Worm (Caenorhabditis elegans) whole organism, L4 larva: Measurements from ENCODE around the gene C51E3.9.

ENCODE experiments used
- D1046.2 ChIP-seq: fragments of 200-800 bp; sonication (Bioruptor generic); IDR thresholded peaks from 2 replicates; pipeline ENCODE4 v1.3.6; 2022; ENCODE audit warnings: missing genetic modification characterization, missing compliant biosample characterization
- F10B5.3 ChIP-seq: sonication (generic microtip); optimal IDR thresholded peaks from 2 replicates; lab custom pipeline; 2016; ENCODE audit warnings: mild to moderate bottlenecking, missing genetic modification characterization, missing compliant biosample characterization
- F44E2.7 ChIP-seq: fragments of 200-800 bp; sonication (Bioruptor generic); IDR thresholded peaks from 2 replicates; pipeline ENCODE4 v2.1.2; 2022; ENCODE audit warnings: missing genetic modification characterization, missing compliant biosample characterization
- F49E8.2 ChIP-seq: sonication (generic microtip); optimal IDR thresholded peaks from 2 replicates; lab custom pipeline; 2016; ENCODE audit warnings: missing compliant biosample characterization, mild to moderate bottlenecking, missing genetic modification characterization, borderline replicate concordance
- T26A8.4 ChIP-seq: fragments of 200-800 bp; sonication (Bioruptor generic); IDR thresholded peaks from 2 replicates; pipeline ENCODE4 v1.3.6; 2022; ENCODE audit warnings: missing genetic modification characterization, missing compliant biosample characterization
- Y5F2A.4 ChIP-seq: fragments of 200-800 bp; sonication (Bioruptor generic); optimal IDR thresholded peaks from 2 replicates; lab custom pipeline; 2018; ENCODE audit warnings: mild to moderate bottlenecking, missing genetic modification characterization, missing compliant biosample characterization
- Y75B8A.6 ChIP-seq: fragments of 200-800 bp; sonication (Bioruptor generic); IDR thresholded peaks from 2 replicates; pipeline ENCODE4 v1.3.6; 2022; ENCODE audit warnings: missing genetic modification reagents, missing genetic modification characterization, missing compliant biosample characterization
- aha-1 ChIP-seq: fragments of 150-350 bp; peaks from one replicate; lab custom pipeline; 2014; ENCODE audit warnings: missing biosample characterization, missing genetic modification characterization
- ceh-32 ChIP-seq: sonication (generic microtip); optimal IDR thresholded peaks from 2 replicates; lab custom pipeline; 2016; ENCODE audit warnings: mild to moderate bottlenecking, missing genetic modification characterization, missing compliant biosample characterization; ENCODE audit not compliant: poor library complexity
- cey-2 ChIP-seq: sonication (generic microtip); optimal IDR thresholded peaks from 3 replicates; lab custom pipeline; 2017; ENCODE audit warnings: missing genetic modification characterization, mild to moderate bottlenecking, missing compliant biosample characterization, antibody characterized with exemption, borderline replicate concordance; ENCODE audit not compliant: insufficient read depth
- ctbp-1 ChIP-seq: fragments of 200-800 bp; sonication (Bioruptor generic); IDR thresholded peaks from 2 replicates; pipeline ENCODE4 v1.3.6; 2022; ENCODE audit warnings: missing genetic modification reagents, missing genetic modification characterization, missing compliant biosample characterization
- daf-16 ChIP-seq, 3 experiments: sonication (generic microtip); optimal IDR thresholded peaks; 2 replicates each; lab custom pipeline; 2016 to 2017; ENCODE audit warnings: missing genetic modification characterization in 3 of 3, missing genetic modification reagents in 3 of 3, mild to moderate bottlenecking in 2 of 3, missing compliant biosample characterization in 2 of 3, missing biosample characterization in 1 of 3, moderate library complexity in 1 of 3
- dmd-6 ChIP-seq: fragments of 200-800 bp; sonication (Bioruptor generic); IDR thresholded peaks from 2 replicates; pipeline ENCODE4 v1.3.6; 2022; ENCODE audit warnings: missing genetic modification reagents, missing genetic modification characterization, missing compliant biosample characterization
- dve-1 ChIP-seq: sonication (generic microtip); optimal IDR thresholded peaks from 2 replicates; lab custom pipeline; 2017; ENCODE audit warnings: antibody characterized with exemption, mild to moderate bottlenecking, missing genetic modification characterization, missing compliant biosample characterization; ENCODE audit not compliant: insufficient read depth
- fkh-10 ChIP-seq: fragments of 150-350 bp; optimal IDR thresholded peaks from 2 replicates; lab custom pipeline; 2014; ENCODE audit warnings: missing biosample characterization, missing genetic modification reagents, missing genetic modification characterization
- hlh-11 ChIP-seq: fragments of 200-800 bp; sonication (Bioruptor generic); optimal IDR thresholded peaks from 2 replicates; lab custom pipeline; 2018; ENCODE audit warnings: mild to moderate bottlenecking, missing genetic modification characterization, missing compliant biosample characterization
- hmg-1.1 ChIP-seq: fragments of 200-800 bp; sonication (Bioruptor generic); IDR thresholded peaks from 2 replicates; pipeline ENCODE4 v1.3.6; 2022; ENCODE audit warnings: missing genetic modification reagents, missing genetic modification characterization, missing compliant biosample characterization
- lin-1 ChIP-seq: fragments of 200-800 bp; sonication (Bioruptor generic); IDR thresholded peaks from 2 replicates; pipeline ENCODE4 v1.3.6; 2022; ENCODE audit warnings: missing genetic modification reagents, missing genetic modification characterization, missing compliant biosample characterization
- lin-39 ChIP-seq: fragments of 150-350 bp; optimal IDR thresholded peaks from 2 replicates; lab custom pipeline; 2014; ENCODE audit warnings: missing biosample characterization, missing genetic modification reagents, missing genetic modification characterization
- madf-5 ChIP-seq, 2 experiments: fragments of 200-800 bp; sonication (Bioruptor generic); IDR thresholded peaks; 2 replicates each; pipeline ENCODE4 v1.3.6; 2022; ENCODE audit warnings: missing compliant biosample characterization in 2 of 2, missing genetic modification characterization in 2 of 2
- mdl-1 ChIP-seq, 2 experiments: fragments of 150-350 bp in 1 of 2; sonication (generic microtip) in 1 of 2; optimal IDR thresholded peaks; 2 replicates each; lab custom pipeline; 2014 to 2017; ENCODE audit warnings: missing biosample characterization in 2 of 2, missing genetic modification characterization in 2 of 2
- mep-1 ChIP-seq: fragments of 150-350 bp; sonication (generic microtip); optimal IDR thresholded peaks from 3 replicates; lab custom pipeline; 2014; ENCODE audit warnings: missing biosample characterization, missing genetic modification characterization
- mxl-2 ChIP-seq: fragments of 200-800 bp; sonication (Bioruptor generic); conservative IDR thresholded peaks from 2 replicates; pipeline ENCODE4 v1.3.6; 2022; ENCODE audit warnings: missing genetic modification reagents, missing genetic modification characterization, missing compliant biosample characterization
- mxl-3 ChIP-seq: fragments of 200-800 bp; sonication (Bioruptor generic); optimal IDR thresholded peaks from 2 replicates; lab custom pipeline; 2018; ENCODE audit warnings: mild to moderate bottlenecking, missing genetic modification characterization, missing compliant biosample characterization
- nhr-10 ChIP-seq: fragments of 150-350 bp; optimal IDR thresholded peaks from 2 replicates; lab custom pipeline; 2014; ENCODE audit warnings: missing biosample characterization, missing genetic modification characterization
- nhr-102 ChIP-seq: sonication (generic microtip); optimal IDR thresholded peaks from 2 replicates; lab custom pipeline; 2016; ENCODE audit warnings: mild to moderate bottlenecking, missing genetic modification characterization, moderate library complexity, missing compliant biosample characterization
- nhr-111 ChIP-seq: fragments of 200-800 bp; sonication (Bioruptor generic); optimal IDR thresholded peaks from 2 replicates; lab custom pipeline; 2018; ENCODE audit warnings: mild to moderate bottlenecking, missing genetic modification characterization, missing compliant biosample characterization
- nhr-25 ChIP-seq: sonication (generic microtip); optimal IDR thresholded peaks from 2 replicates; lab custom pipeline; 2017; ENCODE audit warnings: missing genetic modification characterization, mild to moderate bottlenecking, missing compliant biosample characterization, antibody characterized with exemption, moderate library complexity, borderline replicate concordance; ENCODE audit not compliant: insufficient read depth
- nhr-28 ChIP-seq: fragments of 150-350 bp; optimal IDR thresholded peaks from 2 replicates; lab custom pipeline; 2014; ENCODE audit warnings: missing biosample characterization, missing genetic modification characterization
- nhr-41 ChIP-seq: fragments of 200-800 bp; sonication (Bioruptor generic); IDR thresholded peaks from 2 replicates; pipeline ENCODE4 v1.3.6; 2022; ENCODE audit warnings: missing genetic modification reagents, missing genetic modification characterization, missing compliant biosample characterization
- nhr-42 ChIP-seq: fragments of 200-800 bp; sonication (Bioruptor generic); IDR thresholded peaks from 2 replicates; pipeline ENCODE4 v1.3.6; 2022; ENCODE audit warnings: missing genetic modification characterization, missing compliant biosample characterization
- nhr-48 ChIP-seq: sonication (generic microtip); optimal IDR thresholded peaks from 2 replicates; lab custom pipeline; 2016; ENCODE audit warnings: mild to moderate bottlenecking, missing genetic modification characterization, missing compliant biosample characterization
- nhr-76 ChIP-seq: fragments of 150-350 bp; optimal IDR thresholded peaks from 2 replicates; lab custom pipeline; 2014; ENCODE audit warnings: missing biosample characterization, missing genetic modification characterization
- nhr-77 ChIP-seq: fragments of 150-350 bp; optimal IDR thresholded peaks from 2 replicates; lab custom pipeline; 2014; ENCODE audit warnings: missing biosample characterization, missing genetic modification characterization
- php-3 ChIP-seq: fragments of 200-800 bp; sonication (Bioruptor generic); IDR thresholded peaks from 2 replicates; pipeline ENCODE4 v1.3.6; 2022; ENCODE audit warnings: missing genetic modification reagents, missing genetic modification characterization, missing compliant biosample characterization
- pqm-1 ChIP-seq: sonication (generic microtip); optimal IDR thresholded peaks from 2 replicates; lab custom pipeline; 2017; ENCODE audit warnings: missing biosample characterization, missing genetic modification characterization
- rbr-2 ChIP-seq: sonication (generic microtip); optimal IDR thresholded peaks from 2 replicates; lab custom pipeline; 2016; ENCODE audit warnings: missing genotype, missing genetic modification characterization, missing compliant biosample characterization
- sdz-12 ChIP-seq: fragments of 200-800 bp; sonication (Bioruptor generic); optimal IDR thresholded peaks from 2 replicates; lab custom pipeline; 2018; ENCODE audit warnings: mild to moderate bottlenecking, missing genetic modification characterization, missing compliant biosample characterization
- skn-1 ChIP-seq: fragments of 150-350 bp; optimal IDR thresholded peaks from 2 replicates; lab custom pipeline; 2014; ENCODE audit warnings: missing biosample characterization, missing genetic modification characterization
- snpc-1.2 ChIP-seq: fragments of 200-800 bp; sonication (Bioruptor generic); IDR thresholded peaks from 2 replicates; pipeline ENCODE4 v1.3.6; 2022; ENCODE audit warnings: missing genetic modification reagents, missing genetic modification characterization, missing compliant biosample characterization
- tra-1 ChIP-seq: fragments of 200-800 bp; sonication (Bioruptor generic); IDR thresholded peaks from 2 replicates; pipeline ENCODE4 v1.3.6; 2022; ENCODE audit warnings: missing genetic modification reagents, missing genetic modification characterization, missing compliant biosample characterization
- zip-11 ChIP-seq: fragments of 200-800 bp; sonication (Bioruptor generic); IDR thresholded peaks from 2 replicates; pipeline ENCODE4 v1.3.6; 2022; ENCODE audit warnings: missing genetic modification characterization, missing compliant biosample characterization
- ztf-11 ChIP-seq: fragments of 150-350 bp; optimal IDR thresholded peaks from 2 replicates; lab custom pipeline; 2014; ENCODE audit warnings: missing biosample characterization, missing genetic modification characterization

Gene C51E3.9

DNA sequence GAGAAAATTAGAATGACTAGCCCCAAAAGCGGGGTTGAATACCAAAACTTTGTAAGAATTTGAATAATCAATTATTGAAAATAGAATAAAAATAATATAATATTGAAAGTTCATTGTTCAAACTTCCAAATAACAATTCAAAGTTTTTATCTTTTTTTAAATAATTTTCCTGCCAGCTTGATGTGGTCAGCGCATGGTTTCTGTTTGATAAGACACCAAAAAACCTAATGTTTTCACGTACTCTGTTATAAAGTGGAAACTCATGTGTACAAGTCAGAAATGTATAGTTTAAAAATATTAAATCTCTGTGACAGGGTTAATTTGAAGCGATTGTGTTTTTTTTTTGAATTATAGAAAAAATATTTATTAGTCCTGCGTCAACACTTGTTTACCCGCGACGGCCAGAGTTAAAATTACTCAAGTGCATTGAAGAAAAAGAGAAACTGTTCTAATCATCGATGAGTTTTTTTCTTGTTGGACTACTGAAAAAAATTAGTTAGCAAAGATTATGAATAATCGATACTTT, 40.9 kb upstream of the C51E3.9 start, which contains the start of gene ugt-17:
ugt-17 (minus strand) TSS at position 180 of the 526 bp plus-strand sequence.
- TF ChIP-seq nhr-111 (no peak), mdl-1 (tag; optimal IDR thresholded peaks at IDR 0.05; lab: Kevin White, UChicago) (no peak), lin-39 (tag; lab: Kevin White, UChicago) (no peak), nhr-42 (GFP tag; lab: Robert Waterston, UW) (no peak), D1046.2 (GFP tag; lab: Robert Waterston, UW) (no peak), dve-1 (tag; lab: Kevin White, UChicago) (peak; percentile 70), tra-1 (no peak), nhr-41 (GFP tag; lab: Robert Waterston, UW) (no peak), snpc-1.2 (no peak), pqm-1 (tag; lab: Kevin White, UChicago) (peak; percentile 74), hmg-1.1 (GFP tag; lab: Robert Waterston, UW) (no peak), aha-1 (tag; lab: Kevin White, UChicago) (no peak), nhr-10 (tag; lab: Kevin White, UChicago) (no peak), nhr-102 (tag; lab: Kevin White, UChicago) (peak; percentile 7), F10B5.3 (no peak), mxl-2 (GFP tag; lab: Robert Waterston, UW) (no peak), F44E2.7 (GFP tag; lab: Robert Waterston, UW) (no peak), nhr-77 (peak; percentile 61), mxl-3 (GFP tag; lab: Kevin White, UChicago) (no peak), hlh-11 (tag; lab: Kevin White, UChicago) (peak; percentile 50), nhr-76 (tag; lab: Kevin White, UChicago) (no peak), nhr-28 (tag; lab: Kevin White, UChicago) (peak; percentile 65), lin-1 (GFP tag; lab: Robert Waterston, UW) (no peak), fkh-10 (GFP tag; lab: Kevin White, UChicago) (no peak), php-3 (GFP tag; lab: Robert Waterston, UW) (peak; percentile 60; the same call in 1 of the 2 replicates), nhr-25 (tag; lab: Kevin White, UChicago) (no peak), daf-16 (GFP tag; optimal IDR thresholded peaks at IDR 0.05; lab: Kevin White, UChicago) (no peak), daf-16 (tag; optimal IDR thresholded peaks at IDR 0.05; lab: Kevin White, UChicago) (peak; percentile 91), dmd-6 (GFP tag; lab: Robert Waterston, UW) (peak; percentile 78), madf-5 (GFP tag; IDR thresholded peaks at IDR 0.05; lab: Robert Waterston, UW) (no peak), F49E8.2 (tag; lab: Kevin White, UChicago) (no peak), cey-2 (tag; lab: Kevin White, UChicago) (no peak)

DNA sequence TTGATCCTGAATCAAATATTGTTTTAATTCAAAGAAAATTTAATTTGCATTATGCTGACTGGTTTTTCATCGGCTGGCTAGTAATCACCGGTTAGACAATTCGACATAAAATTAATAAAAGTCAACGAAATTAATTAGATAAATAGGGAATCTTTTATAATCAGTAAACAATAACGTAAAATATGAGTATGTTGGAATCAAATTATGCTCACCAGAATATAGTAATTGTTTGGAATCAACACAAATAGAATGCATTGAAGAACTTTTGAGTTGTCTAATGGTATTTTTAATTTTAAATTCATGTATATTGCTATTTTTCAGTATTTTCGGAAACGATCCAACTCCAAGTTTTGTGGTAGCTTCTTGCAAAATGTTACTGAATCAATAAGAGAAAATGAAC, 40.3 kb upstream of the C51E3.9 start, which contains the start of gene C08B6.2:
C08B6.2 (plus strand) TSS at position 301 of the 400 bp plus-strand sequence.
- TF ChIP-seq mep-1 (tag; lab: Kevin White, UChicago), result no peak
- TF ChIP-seq aha-1 (tag; lab: Kevin White, UChicago), result peak; percentile 44
- no peak for TF ChIP-seq zip-11
- TF ChIP-seq lin-1 (GFP tag; lab: Robert Waterston, UW), result no peak

- TF ChIP-seq ztf-11 (no peak), Y75B8A.6 (GFP tag; lab: Robert Waterston, UW) (no peak), rbr-2 (tag; lab: Kevin White, UChicago) (no peak), nhr-48 (tag; lab: Kevin White, UChicago) (no peak), Y5F2A.4 (GFP tag; lab: Kevin White, UChicago) (no peak), mep-1 (tag; lab: Kevin White, UChicago) (no peak), T26A8.4 (no peak), skn-1 (tag; lab: Kevin White, UChicago) (no peak), ceh-32 (no peak), mdl-1 (tag; optimal IDR thresholded peaks at IDR 0.05; lab: Kevin White, UChicago) (no peak), sdz-12 (no peak), ctbp-1 (GFP tag; lab: Robert Waterston, UW) (no peak)
- TF ChIP-seq, all 104 proteins: peak for 0
Measured at ce11 chrV:10107309-10107708, 38.4 kb upstream of the C51E3.9 start, which contains the start of gene C08B6.11. C08B6.11 (plus strand) TSS chrV:10107609.
